Worm (Caenorhabditis elegans): ENCODE data around the gene clec-2.

Gene clec-2

ce11 chrII:2977652-2978051 lies 45.6 kb downstream of the clec-2 start:
- TF ChIP-seq T22C8.4 (GFP tag; IDR thresholded peaks at IDR 0.05) (no peak), ztf-23 (GFP tag; IDR thresholded peaks at IDR 0.05) (no peak), tab-1 (GFP tag; IDR thresholded peaks at IDR 0.05) (no peak), klf-2 (GFP tag; conservative IDR thresholded peaks at IDR 0.05) (no peak), cog-1 (tag; optimal IDR thresholded peaks at IDR 0.05) (no peak)

- TF ChIP-seq ztf-29 (GFP tag; IDR thresholded peaks at IDR 0.05) (no peak), med-1 (GFP tag; optimal IDR thresholded peaks at IDR 0.05; ENCODE audit: insufficient read depth) (no peak), ztf-23 (GFP tag; IDR thresholded peaks at IDR 0.05) (no peak), klf-2 (GFP tag; conservative IDR thresholded peaks at IDR 0.05) (no peak), tab-1 (GFP tag; IDR thresholded peaks at IDR 0.05) (no peak)
Measured at ce11 chrII:2976597-2976996, 46.6 kb downstream of the clec-2 start, which contains the start of gene nhr-88. nhr-88 (plus strand) TSS chrII:2976639.

- TF ChIP-seq tab-1 (GFP tag; IDR thresholded peaks at IDR 0.05) (no peak), ztf-23 (GFP tag; IDR thresholded peaks at IDR 0.05) (no peak), med-1 (GFP tag; optimal IDR thresholded peaks at IDR 0.05; ENCODE audit: insufficient read depth) (no peak)
Measured at ce11 chrII:2975561-2976230, 47.5 kb downstream of the clec-2 start.

- TF ChIP-seq ztf-23 (GFP tag; IDR thresholded peaks at IDR 0.05) (peak; percentile 68; the same call in 1 of the 2 replicates), klf-2 (GFP tag; conservative IDR thresholded peaks at IDR 0.05) (no peak), ref-1 (GFP tag; conservative IDR thresholded peaks at IDR 0.05) (0 out of 2 replicates have a peak, but pooled peaks have one; percentile 11), flt-1 (GFP tag; IDR thresholded peaks at IDR 0.05) (peak; percentile 79), T22C8.4 (GFP tag; IDR thresholded peaks at IDR 0.05) (no peak), ztf-29 (GFP tag; IDR thresholded peaks at IDR 0.05) (no peak), med-1 (GFP tag; optimal IDR thresholded peaks at IDR 0.05; ENCODE audit: insufficient read depth) (no peak), tab-1 (GFP tag; IDR thresholded peaks at IDR 0.05) (no peak), cog-1 (tag; optimal IDR thresholded peaks at IDR 0.05) (peak; percentile 67)
Measured at ce11 chrII:2973940-2974402, 49.3 kb downstream of the clec-2 start.

Data from whole organism, midembryonic.